Fruit fly (Drosophila melanogaster) whole organism, embryonic: Measurements from ENCODE around the gene euc.

Experiments
- BEAF-32 ChIP-seq: fragments of 200-800 bp; sonication (Bioruptor generic); optimal IDR thresholded peaks from 3 replicates; lab custom pipeline; 2017; ENCODE audit warnings: missing biosample characterization, missing genetic modification characterization, mild to moderate bottlenecking, moderate library complexity, missing genetic modification reagents
- Bgb ChIP-seq: fragments of 200-800 bp; sonication (Bioruptor generic); IDR thresholded peaks from 2 replicates; pipeline ENCODE4 v1.3.6; 2022; ENCODE audit warnings: missing biosample characterization, missing genetic modification characterization; ENCODE audit not compliant: partially characterized antibody
- CG10267 ChIP-seq: fragments of 200-800 bp; sonication (Bioruptor generic); optimal IDR thresholded peaks from 2 replicates; lab custom pipeline; 2018; ENCODE audit warnings: missing biosample characterization, mild to moderate bottlenecking, missing genetic modification characterization, moderate library complexity
- CG10431 ChIP-seq: fragments of 200-800 bp; sonication (Bioruptor generic); optimal IDR thresholded peaks from 3 replicates; lab custom pipeline; 2018; ENCODE audit warnings: missing biosample characterization, mild to moderate bottlenecking, missing genetic modification characterization
- CG12155 ChIP-seq: fragments of 200-800 bp; sonication (Bioruptor generic); optimal IDR thresholded peaks from 3 replicates; lab custom pipeline; 2016; ENCODE audit warnings: missing biosample characterization, missing genetic modification characterization
- CG15011 ChIP-seq: fragments of 200-800 bp; sonication (Bioruptor generic); optimal IDR thresholded peaks from 3 replicates; lab custom pipeline; 2018; ENCODE audit warnings: missing biosample characterization, mild to moderate bottlenecking, missing genetic modification characterization
- CG15479 ChIP-seq: fragments of 200-800 bp; sonication (Bioruptor generic); optimal IDR thresholded peaks from 3 replicates; lab custom pipeline; 2019; ENCODE audit warnings: missing biosample characterization, mild to moderate bottlenecking, missing genetic modification characterization, moderate library complexity
- CG15601 ChIP-seq: fragments of 200-800 bp; sonication (Bioruptor generic); optimal IDR thresholded peaks from 3 replicates; lab custom pipeline; 2019; ENCODE audit warnings: missing biosample characterization, mild to moderate bottlenecking, missing genetic modification characterization, moderate library complexity
- CG17361 ChIP-seq: fragments of 200-800 bp; sonication (Bioruptor generic); IDR thresholded peaks from 3 replicates; pipeline ENCODE4 v1.3.6; 2022; ENCODE audit warnings: missing biosample characterization, missing genetic modification characterization
- CG18262 ChIP-seq: fragments of 200-800 bp; optimal IDR thresholded peaks from 3 replicates; lab custom pipeline; 2019; ENCODE audit warnings: missing biosample characterization, mild to moderate bottlenecking, missing genetic modification characterization, moderate library complexity
- CG1832 ChIP-seq: fragments of 200-800 bp; sonication (Bioruptor generic); optimal IDR thresholded peaks from 2 replicates; lab custom pipeline; 2017; ENCODE audit warnings: missing biosample characterization, mild to moderate bottlenecking, missing genetic modification characterization, inconsistent platforms
- CG30403 ChIP-seq: fragments of 200-800 bp; sonication (Bioruptor generic); optimal IDR thresholded peaks from 3 replicates; lab custom pipeline; 2016; ENCODE audit warnings: missing biosample characterization, missing genetic modification characterization
- CG4360 ChIP-seq: fragments of 200-800 bp; sonication (Bioruptor generic); IDR thresholded peaks from 2 replicates; pipeline ENCODE4 v1.3.6; 2022; ENCODE audit warnings: missing biosample characterization, missing genetic modification characterization
- CG43689 ChIP-seq: fragments of 200-800 bp; sonication (Bioruptor generic); IDR thresholded peaks from 2 replicates; pipeline ENCODE4 v1.3.6; 2022; ENCODE audit warnings: missing biosample characterization, missing genetic modification characterization
- CG4820 ChIP-seq: fragments of 200-800 bp; sonication (Bioruptor generic); optimal IDR thresholded peaks from 3 replicates; lab custom pipeline; 2016; ENCODE audit warnings: missing biosample characterization, missing genetic modification characterization
- CG4854 ChIP-seq: fragments of 200-800 bp; sonication (Bioruptor generic); optimal IDR thresholded peaks from 2 replicates; lab custom pipeline; 2016; ENCODE audit warnings: missing biosample characterization, missing genetic modification characterization, inconsistent platforms
- CG8924 ChIP-seq: fragments of 200-800 bp; optimal IDR thresholded peaks from 3 replicates; lab custom pipeline; 2019; ENCODE audit warnings: missing biosample characterization, mild to moderate bottlenecking, missing genetic modification characterization, moderate library complexity
- CG9215 ChIP-seq: fragments of 200-800 bp; sonication (Bioruptor generic); IDR thresholded peaks from 2 replicates; pipeline ENCODE4 v1.3.6; 2022; ENCODE audit warnings: missing biosample characterization, missing genetic modification characterization
- CTCF ChIP-seq: fragments of 200-800 bp; sonication (Bioruptor generic); optimal IDR thresholded peaks from 2 replicates; lab custom pipeline; 2017; ENCODE audit warnings: missing biosample characterization, mild to moderate bottlenecking, missing genetic modification characterization, moderate library complexity
- Chrac-16 ChIP-seq: fragments of 200-800 bp; sonication (Bioruptor generic); optimal IDR thresholded peaks from 3 replicates; lab custom pipeline; 2016; ENCODE audit warnings: missing biosample characterization, missing genetic modification characterization
- Fer1 ChIP-seq: fragments of 200-800 bp; sonication (Bioruptor generic); optimal IDR thresholded peaks from 2 replicates; lab custom pipeline; 2017; ENCODE audit warnings: missing biosample characterization, mild to moderate bottlenecking, missing genetic modification characterization
- Hr51 ChIP-seq, 2 experiments: fragments of 200-800 bp; sonication (Bioruptor generic); optimal IDR thresholded peaks; 2 replicates in 1 of 2; 3 replicates in 1 of 2; lab custom pipeline; 2016 to 2018; ENCODE audit warnings: missing biosample characterization in 2 of 2, missing genetic modification characterization in 2 of 2, mild to moderate bottlenecking in 1 of 2, moderate library complexity in 1 of 2
- Lhr ChIP-seq: fragments of 200-800 bp; sonication (Bioruptor generic); optimal IDR thresholded peaks from 3 replicates; lab custom pipeline; 2017; ENCODE audit warnings: mild to moderate bottlenecking, missing biosample characterization, missing genetic modification reagents, missing genetic modification characterization
- MTF-1 ChIP-seq: fragments of 200-800 bp; sonication (Bioruptor generic); optimal IDR thresholded peaks from 2 replicates; lab custom pipeline; 2018; ENCODE audit warnings: missing biosample characterization, mild to moderate bottlenecking, missing genetic modification characterization, borderline replicate concordance
- Meics ChIP-seq: fragments of 200-800 bp; sonication (Bioruptor generic); optimal IDR thresholded peaks from 2 replicates; lab custom pipeline; 2017; ENCODE audit warnings: missing biosample characterization, mild to moderate bottlenecking, missing genetic modification characterization
- NC2β ChIP-seq: fragments of 200-800 bp; sonication (Bioruptor generic); optimal IDR thresholded peaks from 2 replicates; lab custom pipeline; 2016; ENCODE audit warnings: missing biosample characterization, missing genetic modification characterization
- Side ChIP-seq: fragments of 200-800 bp; sonication (Bioruptor generic); optimal IDR thresholded peaks from 2 replicates; lab custom pipeline; 2016; ENCODE audit warnings: missing biosample characterization, missing genetic modification characterization
- Taf1 ChIP-seq: fragments of 200-800 bp; sonication (Bioruptor generic); IDR thresholded peaks from 2 replicates; pipeline ENCODE4 v1.3.6; 2022; ENCODE audit warnings: missing biosample characterization, missing genetic modification characterization
- Vsx1 ChIP-seq: fragments of 200-800 bp; sonication (Bioruptor generic); optimal IDR thresholded peaks from 2 replicates; lab custom pipeline; 2017; ENCODE audit warnings: missing biosample characterization, mild to moderate bottlenecking, missing genetic modification characterization, missing genetic modification reagents
- abd-A ChIP-seq: fragments of 200-800 bp; sonication (Bioruptor generic); optimal IDR thresholded peaks from 3 replicates; lab custom pipeline; 2019; ENCODE audit warnings: missing biosample characterization, mild to moderate bottlenecking, missing genetic modification characterization, moderate library complexity
- az2 ChIP-seq: fragments of 200-800 bp; sonication (Bioruptor generic); optimal IDR thresholded peaks from 3 replicates; lab custom pipeline; 2016; ENCODE audit warnings: missing biosample characterization, missing genetic modification characterization
- chm ChIP-seq: fragments of 200-800 bp; sonication (Bioruptor generic); IDR thresholded peaks from 2 replicates; pipeline ENCODE4 v1.3.6; 2022; ENCODE audit warnings: missing biosample characterization, missing genetic modification characterization
- croc ChIP-seq: fragments of 200-800 bp; sonication (Bioruptor generic); conservative IDR thresholded peaks from 3 replicates; pipeline ENCODE4 v1.3.6; 2022; ENCODE audit warnings: missing biosample characterization, missing genetic modification characterization
- cwo ChIP-seq: fragments of 200-800 bp; sonication (Bioruptor generic); optimal IDR thresholded peaks from 3 replicates; lab custom pipeline; 2017; ENCODE audit warnings: missing biosample characterization, missing genetic modification characterization, mild to moderate bottlenecking, moderate library complexity, missing genetic modification reagents
- da ChIP-seq: fragments of 200-800 bp; sonication (Bioruptor generic); optimal IDR thresholded peaks from 2 replicates; lab custom pipeline; 2016; ENCODE audit warnings: missing biosample characterization, missing genetic modification characterization
- ewg ChIP-seq: fragments of 200-800 bp; sonication (Bioruptor generic); optimal IDR thresholded peaks from 3 replicates; lab custom pipeline; 2017; ENCODE audit warnings: mild to moderate bottlenecking, missing biosample characterization, missing genetic modification reagents, missing genetic modification characterization
- fd96Cb ChIP-seq: fragments of 200-800 bp; sonication (Bioruptor generic); optimal IDR thresholded peaks from 2 replicates; lab custom pipeline; 2018; ENCODE audit warnings: missing biosample characterization, mild to moderate bottlenecking, missing genetic modification characterization, moderate library complexity
- gro ChIP-seq: fragments of 200-800 bp; sonication (Bioruptor generic); optimal IDR thresholded peaks from 2 replicates; lab custom pipeline; 2016; ENCODE audit warnings: missing biosample characterization, missing genetic modification characterization
- ham ChIP-seq: fragments of 200-800 bp; sonication (Bioruptor generic); IDR thresholded peaks from 2 replicates; pipeline ENCODE4 v1.3.6; 2022; ENCODE audit warnings: missing biosample characterization, missing genetic modification characterization
- kni ChIP-seq: fragments of 200-800 bp; sonication (Bioruptor generic); optimal IDR thresholded peaks from 3 replicates; lab custom pipeline; 2017; ENCODE audit warnings: mild to moderate bottlenecking, missing biosample characterization, missing genetic modification reagents, missing genetic modification characterization
- lmd ChIP-seq: fragments of 200-800 bp; sonication (Bioruptor generic); IDR thresholded peaks from 2 replicates; pipeline ENCODE4 v1.3.6; 2022; ENCODE audit warnings: missing biosample characterization, missing genetic modification characterization
- oc ChIP-seq: fragments of 200-800 bp; sonication (Bioruptor generic); optimal IDR thresholded peaks from 2 replicates; lab custom pipeline; 2018; ENCODE audit warnings: missing biosample characterization, mild to moderate bottlenecking, missing genetic modification characterization, moderate library complexity
- pum ChIP-seq: fragments of 200-800 bp; sonication (Bioruptor generic); optimal IDR thresholded peaks from 2 replicates; lab custom pipeline; 2016; ENCODE audit warnings: missing biosample characterization, missing genetic modification characterization
- ranshi ChIP-seq: fragments of 200-800 bp; sonication (Bioruptor generic); IDR thresholded peaks from 2 replicates; pipeline ENCODE4 v1.3.6; 2022; ENCODE audit warnings: missing biosample characterization, missing genetic modification characterization
- sc ChIP-seq, 3 experiments: fragments of >200 bp in 2 of 3; fragments of 200-800 bp in 1 of 3; sonication (Bioruptor generic) in 1 of 3; optimal IDR thresholded peaks; 2 replicates in 2 of 3; 3 replicates in 1 of 3; lab custom pipeline; 2017; ENCODE audit warnings: mild to moderate bottlenecking in 1 of 3, missing biosample characterization in 1 of 3, missing genetic modification characterization in 1 of 3, missing genetic modification reagents in 1 of 3
- seq ChIP-seq: fragments of 200-800 bp; sonication (Bioruptor generic); IDR thresholded peaks from 2 replicates; pipeline ENCODE4 v1.3.6; 2022; ENCODE audit warnings: missing biosample characterization, missing genetic modification characterization
- sr ChIP-seq: fragments of 200-800 bp; sonication (Bioruptor generic); IDR thresholded peaks from 3 replicates; pipeline ENCODE4 v1.3.6; 2022; ENCODE audit warnings: missing biosample characterization, missing genetic modification characterization
- ttk ChIP-seq: fragments of 200-800 bp; sonication (Bioruptor generic); IDR thresholded peaks from 2 replicates; pipeline ENCODE4 v2.1.2; 2022; ENCODE audit warnings: missing biosample characterization, missing genetic modification characterization
- vfl ChIP-seq: fragments of 200-800 bp; sonication (Bioruptor generic); optimal IDR thresholded peaks from 2 replicates; lab custom pipeline; 2016; ENCODE audit warnings: missing biosample characterization, missing genetic modification characterization
- wek ChIP-seq: fragments of 200-800 bp; sonication (Bioruptor generic); optimal IDR thresholded peaks from 3 replicates; lab custom pipeline; 2018; ENCODE audit warnings: missing biosample characterization, mild to moderate bottlenecking, missing genetic modification characterization, moderate library complexity

Gene euc

DNA sequence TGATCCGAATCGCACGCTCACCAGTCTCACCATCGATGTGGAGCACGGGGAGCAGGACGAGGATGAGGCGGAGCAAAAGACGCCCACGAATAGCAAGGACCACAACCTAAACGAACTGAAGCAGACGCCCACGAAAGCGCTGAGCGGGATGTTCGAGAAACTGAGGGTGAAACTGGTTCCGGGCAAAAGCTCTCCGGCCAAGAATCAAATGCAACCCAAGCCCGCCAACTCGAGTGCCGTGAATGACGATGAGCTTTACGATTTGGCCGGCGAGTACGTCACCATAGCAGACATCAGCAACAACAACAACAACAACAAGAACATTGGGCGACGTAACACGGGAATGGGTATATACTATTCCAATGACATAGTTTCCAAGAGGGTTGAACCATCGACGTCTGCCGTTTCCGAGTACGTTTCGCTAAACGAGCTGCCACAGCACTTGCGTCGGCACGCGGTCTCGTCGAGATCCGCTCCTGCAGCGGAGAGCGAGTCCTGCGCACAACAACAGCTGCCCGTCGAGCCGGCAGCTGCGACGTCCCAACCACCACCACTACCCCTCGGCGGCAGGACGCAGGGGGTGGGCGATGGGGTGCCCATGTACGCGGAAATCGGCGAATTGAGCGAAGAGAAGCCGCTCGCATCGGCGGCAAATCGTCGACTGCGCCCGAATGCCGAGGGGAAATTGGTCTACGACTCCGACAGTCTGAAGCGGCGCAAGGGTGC is 38.9 kb upstream of the euc start (continued):
- TF ChIP-seq Taf1 (GFP tag; lab: Robert Waterston, UW) (no peak), Meics (GFP tag; lab: Kevin White, UChicago) (no peak), CG15601 (tag; lab: Kevin White, UChicago) (no peak), kni (GFP tag; lab: Kevin White, UChicago) (no peak), wek (GFP tag; lab: Kevin White, UChicago) (no peak), CG4360 (peak; percentile 87), chm (GFP tag; lab: Robert Waterston, UW) (no peak), seq (peak; percentile 84), Lhr (GFP tag; lab: Kevin White, UChicago) (no peak), CG4854 (no peak), CG15479 (GFP tag; lab: Kevin White, UChicago) (no peak), BEAF-32 (no peak), CG43689 (GFP tag; lab: Robert Waterston, UW) (no peak), sr (GFP tag; lab: Robert Waterston, UW) (peak; percentile 51; the same call in 2 of the 3 replicates), gro (GFP tag; lab: Kevin White, UChicago) (no peak), ttk (GFP tag; lab: Robert Waterston, UW) (no peak), fd96Cb (no peak), lmd (GFP tag; lab: Robert Waterston, UW) (no peak), cwo (no peak), Chrac-16 (no peak), sc (optimal IDR thresholded peaks at IDR 0.05; lab: Kevin White, UChicago) (no peak), sc (GFP tag; optimal IDR thresholded peaks at IDR 0.05; lab: Kevin White, UChicago) (no peak), ewg (GFP tag; lab: Kevin White, UChicago) (peak; percentile 95), ham (GFP tag; lab: Robert Waterston, UW) (no peak), MTF-1 (GFP tag; lab: Kevin White, UChicago) (no peak), Bgb (peak; percentile 34; the same call in 1 of the 2 replicates), pum (no peak), Fer1 (GFP tag; lab: Kevin White, UChicago) (peak; percentile 10), CG4820 (GFP tag; lab: Kevin White, UChicago) (no peak), NC2β (GFP tag; lab: Kevin White, UChicago) (no peak), az2 (no peak), CG10431 (GFP tag; lab: Kevin White, UChicago) (peak; percentile 83), CG9215 (GFP tag; lab: Robert Waterston, UW) (no peak), CTCF (GFP tag; lab: Kevin White, UChicago) (peak; percentile 85), CG12155 (GFP tag; lab: Kevin White, UChicago) (peak; percentile 25), CG1832 (no peak), ranshi (GFP tag; lab: Robert Waterston, UW) (no peak), CG15011 (GFP tag; lab: Kevin White, UChicago) (no peak), CG17361 (GFP tag; lab: Robert Waterston, UW) (no peak), CG8924 (no peak), oc (no peak), croc (GFP tag; lab: Robert Waterston, UW) (no peak), Hr51 (GFP tag; optimal IDR thresholded peaks at IDR 0.05; lab: Kevin White, UChicago) (peak in 1 of 2 experiments; percentile 54), Side (GFP tag; lab: Kevin White, UChicago) (no peak), abd-A (tag; lab: Kevin White, UChicago) (no peak), CG18262 (no peak), vfl (GFP tag; lab: Kevin White, UChicago) (no peak), Vsx1 (GFP tag; lab: Kevin White, UChicago) (no peak), CG10267 (tag; lab: Kevin White, UChicago) (no peak), CG30403 (no peak), da (GFP tag; lab: Kevin White, UChicago) (peak; percentile 19)
